Worm (Caenorhabditis elegans): ENCODE data around the gene F53F4.17.

DNA sequence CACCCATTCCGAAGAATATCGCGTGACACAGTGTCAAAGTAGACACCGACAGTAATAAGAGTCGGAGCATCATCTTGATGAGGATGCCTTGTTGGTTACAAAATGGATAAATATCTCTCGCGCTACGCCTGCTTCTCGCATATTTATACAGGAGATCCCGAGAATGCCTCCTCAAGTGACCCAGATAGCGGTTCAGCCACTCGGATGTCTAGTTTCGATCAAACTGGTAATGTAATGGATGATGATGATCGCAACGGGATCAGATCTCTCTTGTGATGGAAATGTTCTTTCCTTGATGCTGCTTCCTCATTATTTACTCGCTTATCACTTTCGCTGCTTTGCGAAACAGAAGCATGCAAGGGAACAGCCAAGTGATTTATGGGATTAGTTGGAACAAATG lies 24.2 kb upstream of the F53F4.17 start, which contains the start of gene grl-17:
- no peak for TF ChIP-seq ztf-4 (tag; optimal IDR thresholded peaks at IDR 0.05)
- no peak for TF ChIP-seq elt-2 (tag; optimal IDR thresholded peaks at IDR 0.05)
- no peak for TF ChIP-seq skn-1 (tag; optimal IDR thresholded peaks at IDR 0.05)
- TF ChIP-seq ama-1 (optimal IDR thresholded peaks at IDR 0.05) = no peak
- TF ChIP-seq elt-1 (tag; optimal IDR thresholded peaks at IDR 0.05) = no peak
- no peak for TF ChIP-seq zag-1 (tag; optimal IDR thresholded peaks at IDR 0.05)
- TF ChIP-seq fkh-2 (tag; optimal IDR thresholded peaks at IDR 0.05) = no peak
- TF ChIP-seq lin-15B (tag; optimal IDR thresholded peaks at IDR 0.05) = no peak
- no peak for TF ChIP-seq ceh-28 (tag; optimal IDR thresholded peaks at IDR 0.05)
- TF ChIP-seq hmg-11 (tag; optimal IDR thresholded peaks at IDR 0.05) = no peak
- no peak for TF ChIP-seq ceh-82 (tag; optimal IDR thresholded peaks at IDR 0.05)
- no peak for TF ChIP-seq nhr-28 (tag; optimal IDR thresholded peaks at IDR 0.05)

Measured in whole organism, L3 larva.